Fruit fly (Drosophila melanogaster): Measurements from ENCODE around the gene CG13295.
A peak's percentile ranks its signal among the peaks of the same experiment; 100 is the strongest.

The CG13295 gene

DNA sequence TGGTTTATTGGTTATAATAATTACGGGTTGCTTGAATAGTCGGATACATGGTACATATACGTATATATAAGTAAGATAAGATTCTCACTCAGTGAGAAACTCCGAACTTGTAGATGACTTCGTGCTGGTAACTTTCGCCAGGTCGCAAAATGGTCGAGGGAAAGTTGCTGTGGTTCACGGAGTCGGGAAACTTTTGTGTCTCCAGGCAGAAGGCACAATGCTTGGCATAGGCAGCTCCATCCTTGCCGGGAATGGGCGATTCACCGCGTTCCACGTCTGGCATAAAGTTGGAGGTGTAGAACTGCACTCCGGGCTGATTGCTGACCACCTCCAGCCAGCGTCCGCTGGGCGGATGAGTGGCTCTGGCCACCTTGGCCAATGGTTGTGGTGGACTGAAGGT is 18.2 kb upstream of the CG13295 start, which contains the start of gene CG10469:
Gene CG10469, minus strand, starts transcription at position 101 of the 400 bp plus-strand sequence.
- TF ChIP-seq Hr96 (GFP tag; optimal IDR thresholded peaks at IDR 0.05) (no peak), CG7101 (tag; optimal IDR thresholded peaks at IDR 0.05) (no peak), cic (GFP tag; optimal IDR thresholded peaks at IDR 0.05) (no peak), pad (GFP tag; optimal IDR thresholded peaks at IDR 0.05) (no peak), ovo (GFP tag; optimal IDR thresholded peaks at IDR 0.05) (no peak), CG5204 (GFP tag; optimal IDR thresholded peaks at IDR 0.05) (no peak), Clk (GFP tag; optimal IDR thresholded peaks at IDR 0.05) (no peak), CG14711 (tag; optimal IDR thresholded peaks at IDR 0.05) (no peak), CG1620 (GFP tag; optimal IDR thresholded peaks at IDR 0.05) (no peak), kay (GFP tag; ENCODE audit: borderline replicate concordance) (no peak), CG11617 (GFP tag; optimal IDR thresholded peaks at IDR 0.05) (no peak), toe (GFP tag; optimal IDR thresholded peaks at IDR 0.05) (no peak), Mnt (GFP tag; optimal IDR thresholded peaks at IDR 0.05) (no peak), CG33017 (tag; optimal IDR thresholded peaks at IDR 0.05) (no peak), bab1 (GFP tag; optimal IDR thresholded peaks at IDR 0.05) (no peak), CG7045 (GFP tag; optimal IDR thresholded peaks at IDR 0.05) (no peak), CG12768 (GFP tag; optimal IDR thresholded peaks at IDR 0.05) (no peak)

DNA sequence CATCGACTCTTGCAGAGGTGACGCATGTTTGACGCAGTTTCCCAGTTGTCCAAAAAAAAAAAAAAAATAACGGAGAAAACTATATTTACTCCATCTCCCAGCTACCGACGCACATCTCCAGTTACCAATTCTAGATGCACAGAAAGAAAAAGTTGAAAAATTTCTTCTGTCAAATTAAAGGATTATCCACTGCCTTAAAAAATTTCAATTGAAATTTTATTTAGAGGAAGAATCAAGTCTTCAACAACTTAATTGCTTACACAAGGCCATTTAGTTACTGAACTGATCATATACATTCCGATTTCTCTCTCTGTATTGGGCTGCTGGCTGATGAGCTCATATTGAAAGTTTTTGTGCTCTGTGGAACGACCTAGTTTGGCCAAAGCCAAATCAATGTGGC is 10.9 kb upstream of the CG13295 start:
- TF ChIP-seq Mnt (GFP tag; optimal IDR thresholded peaks at IDR 0.05) (no peak), Clk (GFP tag; optimal IDR thresholded peaks at IDR 0.05) (no peak), Crg-1 (GFP tag; optimal IDR thresholded peaks at IDR 0.05) (no peak), CG14711 (tag; optimal IDR thresholded peaks at IDR 0.05) (no peak)

DNA sequence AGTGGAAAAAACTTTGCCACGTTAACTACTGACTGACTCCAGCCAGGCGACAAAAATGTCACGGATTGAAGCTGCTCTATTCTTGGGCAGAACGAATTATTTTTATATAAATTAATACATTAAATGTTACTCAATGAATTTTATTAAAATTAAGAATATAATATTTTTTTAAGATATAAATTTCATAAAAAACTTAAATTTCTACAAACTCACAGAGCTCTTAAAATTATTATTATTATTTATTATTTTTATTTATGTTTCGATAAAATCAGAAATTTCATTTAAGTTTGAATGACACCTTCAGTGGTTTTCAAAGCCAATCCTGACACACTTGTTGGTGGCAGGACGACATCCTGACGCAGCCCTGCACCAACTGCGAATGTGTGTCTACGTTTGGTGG is 10.1 kb upstream of the CG13295 start:
- TF ChIP-seq pad (GFP tag; optimal IDR thresholded peaks at IDR 0.05) (no peak), cic (GFP tag; optimal IDR thresholded peaks at IDR 0.05) (no peak), CG14711 (tag; optimal IDR thresholded peaks at IDR 0.05) (no peak), Hr96 (GFP tag; optimal IDR thresholded peaks at IDR 0.05) (no peak), toe (GFP tag; optimal IDR thresholded peaks at IDR 0.05) (no peak), tj (GFP tag; optimal IDR thresholded peaks at IDR 0.05) (no peak), CG1620 (GFP tag; optimal IDR thresholded peaks at IDR 0.05) (no peak), CG7045 (GFP tag; optimal IDR thresholded peaks at IDR 0.05) (no peak), CG33017 (tag; optimal IDR thresholded peaks at IDR 0.05) (no peak), CG12768 (GFP tag; optimal IDR thresholded peaks at IDR 0.05) (no peak), ovo (GFP tag; optimal IDR thresholded peaks at IDR 0.05) (no peak), kay (GFP tag; ENCODE audit: borderline replicate concordance) (no peak)

DNA sequence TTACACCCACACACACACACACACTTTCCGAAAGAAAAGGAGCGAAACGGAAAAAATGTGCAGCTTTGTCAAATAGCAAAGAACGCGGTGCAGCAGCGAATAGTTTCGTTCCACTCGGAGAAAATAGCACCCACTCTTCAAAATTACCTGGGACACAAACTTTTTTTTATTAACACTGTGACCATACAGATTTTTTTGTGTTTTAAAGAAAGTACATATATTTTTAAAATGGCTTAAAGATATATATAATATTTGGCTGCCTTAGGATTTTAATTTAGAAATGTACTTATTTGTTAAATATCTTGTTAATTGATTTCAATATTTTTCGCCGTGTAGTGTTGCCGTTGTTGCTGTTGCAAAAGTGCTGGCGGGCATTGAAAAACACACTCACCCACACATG is 9.4 kb upstream of the CG13295 start:
- peak; percentile 19 for TF ChIP-seq CG5204 (GFP tag; optimal IDR thresholded peaks at IDR 0.05)
- no peak for TF ChIP-seq CG14711 (tag; optimal IDR thresholded peaks at IDR 0.05)

DNA sequence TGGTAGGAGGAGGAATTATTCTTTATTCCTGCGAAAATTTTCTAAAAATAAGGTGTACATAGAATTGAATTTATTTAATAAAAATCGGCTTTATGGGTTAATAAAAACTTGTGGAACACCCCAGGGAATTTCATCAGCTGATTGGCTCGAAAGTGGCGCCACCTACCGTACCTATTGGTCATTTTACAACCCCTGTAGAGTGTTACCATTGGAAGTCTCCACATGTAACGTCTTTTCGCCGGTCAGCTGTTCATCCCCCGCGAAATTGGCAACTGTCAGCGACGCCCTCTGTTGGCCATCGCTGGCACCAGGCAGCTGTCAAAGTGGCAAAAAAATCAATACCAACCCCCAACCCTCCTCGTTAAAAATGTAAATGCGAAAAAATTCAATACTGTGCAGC is 7.5 kb upstream of the CG13295 start, which contains the start of gene CG13293:
Gene CG13293, plus strand, starts transcription at position 323 of the 400 bp plus-strand sequence.
- no peak for TF ChIP-seq CG14711 (tag; optimal IDR thresholded peaks at IDR 0.05)

DNA sequence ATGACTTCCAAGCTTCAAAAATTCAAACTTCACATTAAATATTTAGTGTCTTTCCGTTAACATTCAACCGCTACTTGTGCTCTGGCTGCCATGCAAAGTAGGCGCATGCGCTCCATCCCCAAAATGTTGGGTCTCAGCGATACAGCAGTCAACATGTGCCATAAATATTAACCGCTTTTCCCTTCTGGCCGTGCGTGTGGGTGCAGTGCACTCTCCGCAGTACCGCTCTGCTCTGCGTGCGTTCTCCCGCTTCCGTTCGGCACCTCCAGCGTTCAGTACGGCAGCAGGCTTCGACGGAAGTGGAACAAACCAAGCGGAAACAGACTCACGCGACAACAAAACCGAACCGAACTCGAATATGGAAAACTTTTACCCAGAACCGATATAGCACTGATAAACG is 1.4 kb upstream of the CG13295 start, which contains the start of gene ssp6:
Gene ssp6, plus strand, starts transcription at position 294 of the 400 bp plus-strand sequence.
- TF ChIP-seq CG14711 (tag; optimal IDR thresholded peaks at IDR 0.05), result no peak
- no peak for TF ChIP-seq CG7045 (GFP tag; optimal IDR thresholded peaks at IDR 0.05)
- TF ChIP-seq CG33017 (tag; optimal IDR thresholded peaks at IDR 0.05), result no peak
- no peak for TF ChIP-seq tj (GFP tag; optimal IDR thresholded peaks at IDR 0.05)
- TF ChIP-seq pad (GFP tag; optimal IDR thresholded peaks at IDR 0.05), result no peak
- no peak for TF ChIP-seq CG11617 (GFP tag; optimal IDR thresholded peaks at IDR 0.05)
- TF ChIP-seq toe (GFP tag; optimal IDR thresholded peaks at IDR 0.05), result no peak

DNA sequence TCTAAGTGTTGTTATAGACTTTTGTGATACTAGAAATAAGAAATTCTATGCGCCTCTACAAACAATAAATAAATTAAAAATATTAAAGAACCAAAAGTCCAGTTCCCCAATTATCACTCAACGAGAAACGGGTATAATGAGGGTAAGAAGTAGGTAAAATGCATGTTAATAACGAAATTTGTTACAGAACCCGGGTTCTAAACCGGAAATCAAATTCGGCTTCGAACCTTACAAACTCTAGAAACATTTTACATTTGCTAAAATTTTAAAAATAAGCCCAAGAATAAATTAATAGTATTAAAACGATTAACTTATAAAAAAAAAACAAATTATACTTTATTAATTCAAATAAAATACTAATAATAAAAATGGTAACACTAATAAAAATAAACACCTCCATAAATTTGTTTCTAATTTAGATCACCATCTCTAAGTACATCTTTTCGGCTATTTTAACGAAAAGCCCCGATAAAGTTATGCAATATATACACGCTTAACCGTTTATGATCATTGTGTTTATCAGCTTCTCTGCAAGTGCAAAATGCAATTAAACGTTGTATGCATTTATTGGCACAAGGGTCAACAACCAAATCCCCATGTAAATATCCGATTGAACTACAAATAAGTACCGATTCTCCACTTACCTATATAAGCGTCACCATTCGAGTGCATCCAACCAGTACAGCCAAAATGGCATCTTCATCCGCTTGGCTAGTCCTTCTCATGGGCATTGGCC is 3.4 kb downstream of the CG13295 start, which contains the start of gene CG6602:
Gene CG6602, plus strand, starts transcription at position 686 of the 736 bp plus-strand sequence.
- no peak for TF ChIP-seq cic (GFP tag; optimal IDR thresholded peaks at IDR 0.05)
- TF ChIP-seq CG5204 (GFP tag; optimal IDR thresholded peaks at IDR 0.05), result no peak
- peak; percentile 30 for TF ChIP-seq pad (GFP tag; optimal IDR thresholded peaks at IDR 0.05)
- TF ChIP-seq tj (GFP tag; optimal IDR thresholded peaks at IDR 0.05), result no peak
- peak; percentile 26 for TF ChIP-seq CG14711 (tag; optimal IDR thresholded peaks at IDR 0.05)
- TF ChIP-seq kay (GFP tag; ENCODE audit: borderline replicate concordance), result peak; percentile 17
- TF ChIP-seq bab1 (GFP tag; optimal IDR thresholded peaks at IDR 0.05), result peak; percentile 43
- TF ChIP-seq Hr96 (GFP tag; optimal IDR thresholded peaks at IDR 0.05), result peak; percentile 33
- peak; percentile 67 for TF ChIP-seq CG7045 (GFP tag; optimal IDR thresholded peaks at IDR 0.05)
- peak; percentile 2 for TF ChIP-seq CG11617 (GFP tag; optimal IDR thresholded peaks at IDR 0.05)
- TF ChIP-seq CG7101 (tag; optimal IDR thresholded peaks at IDR 0.05), result peak; percentile 34
- no peak for TF ChIP-seq Clk (GFP tag; optimal IDR thresholded peaks at IDR 0.05)
- no peak for TF ChIP-seq CG33017 (tag; optimal IDR thresholded peaks at IDR 0.05)
- peak; percentile 37 for TF ChIP-seq CG1620 (GFP tag; optimal IDR thresholded peaks at IDR 0.05)
- TF ChIP-seq Mnt (GFP tag; optimal IDR thresholded peaks at IDR 0.05), result peak; percentile 20
